Worm (Caenorhabditis elegans) whole organism, late embryonic: ENCODE measurements around the gene pct-1.

Source experiments
- C08G9.2 ChIP-seq: sonication (generic microtip); optimal IDR thresholded peaks from 2 replicates; lab custom pipeline; 2016; ENCODE audit warnings: mild to moderate bottlenecking, missing genetic modification characterization, moderate library complexity, missing compliant biosample characterization
- C38D4.7 ChIP-seq: fragments of 200-800 bp; sonication (Bioruptor generic); optimal IDR thresholded peaks from 2 replicates; lab custom pipeline; 2018; ENCODE audit warnings: mild to moderate bottlenecking, missing genetic modification characterization, moderate library complexity, missing compliant biosample characterization
- F13H6.1 ChIP-seq: sonication (generic microtip); optimal IDR thresholded peaks from 2 replicates; lab custom pipeline; 2016; ENCODE audit warnings: missing genetic modification characterization, missing compliant biosample characterization
- K02D7.2 ChIP-seq: sonication (generic microtip); optimal IDR thresholded peaks from 2 replicates; lab custom pipeline; 2017; ENCODE audit warnings: mild to moderate bottlenecking, missing genetic modification characterization, missing compliant biosample characterization
- K09A11.1 ChIP-seq: sonication (generic microtip); optimal IDR thresholded peaks from 2 replicates; lab custom pipeline; 2017; ENCODE audit warnings: antibody characterized with exemption, mild to moderate bottlenecking, missing genetic modification characterization, missing compliant biosample characterization; ENCODE audit not compliant: insufficient read depth
- T23F11.4 ChIP-seq: fragments of 200-800 bp; sonication (Bioruptor generic); optimal IDR thresholded peaks from 2 replicates; lab custom pipeline; 2018; ENCODE audit warnings: mild to moderate bottlenecking, missing genetic modification characterization, missing compliant biosample characterization
- Y22D7AL.16 ChIP-seq: sonication (generic microtip); optimal IDR thresholded peaks from 2 replicates; lab custom pipeline; 2016; ENCODE audit warnings: missing genetic modification characterization, missing compliant biosample characterization
- ama-1 ChIP-seq: fragments of 150-350 bp; optimal IDR thresholded peaks from 2 replicates; lab custom pipeline; 2014
- ceh-14 ChIP-seq: sonication (generic microtip); optimal IDR thresholded peaks from 2 replicates; lab custom pipeline; 2016; ENCODE audit warnings: missing genotype, missing genetic modification characterization, missing compliant biosample characterization
- ceh-19 ChIP-seq: fragments of 200-800 bp; sonication (Bioruptor generic); optimal IDR thresholded peaks from 2 replicates; lab custom pipeline; 2018; ENCODE audit warnings: mild to moderate bottlenecking, missing genetic modification characterization, missing compliant biosample characterization
- ceh-2 ChIP-seq: sonication (generic microtip); optimal IDR thresholded peaks from 2 replicates; lab custom pipeline; 2016; ENCODE audit warnings: missing genotype, missing genetic modification characterization, missing compliant biosample characterization
- ceh-22 ChIP-seq: sonication (generic microtip); optimal IDR thresholded peaks from 2 replicates; lab custom pipeline; 2017; ENCODE audit warnings: missing biosample characterization, missing genetic modification characterization
- ceh-30 ChIP-seq: fragments of 150-350 bp; optimal IDR thresholded peaks from 2 replicates; lab custom pipeline; 2014; ENCODE audit warnings: missing biosample characterization, missing genetic modification characterization
- ceh-48 ChIP-seq: sonication (generic microtip); optimal IDR thresholded peaks from 2 replicates; lab custom pipeline; 2016; ENCODE audit warnings: missing genetic modification characterization, inconsistent platforms, missing compliant biosample characterization
- ceh-6 ChIP-seq: fragments of 200-800 bp; sonication (Bioruptor generic); optimal IDR thresholded peaks from 2 replicates; lab custom pipeline; 2018; ENCODE audit warnings: mild to moderate bottlenecking, missing genetic modification characterization, missing compliant biosample characterization
- dmd-4 ChIP-seq: sonication (generic microtip); optimal IDR thresholded peaks from 2 replicates; lab custom pipeline; 2016; ENCODE audit warnings: borderline replicate concordance, missing genetic modification characterization, missing compliant biosample characterization
- elt-2 ChIP-seq: sonication (generic microtip); optimal IDR thresholded peaks from 2 replicates; lab custom pipeline; 2016; ENCODE audit warnings: missing genetic modification reagents, missing genetic modification characterization, missing compliant biosample characterization
- elt-4 ChIP-seq: sonication (generic microtip); optimal IDR thresholded peaks from 2 replicates; lab custom pipeline; 2016; ENCODE audit warnings: missing genetic modification characterization, missing compliant biosample characterization
- eyg-1 ChIP-seq: sonication (generic microtip); optimal IDR thresholded peaks from 2 replicates; lab custom pipeline; 2016; ENCODE audit warnings: missing genotype, missing genetic modification characterization, missing compliant biosample characterization
- fax-1 ChIP-seq: sonication (generic microtip); optimal IDR thresholded peaks from 2 replicates; lab custom pipeline; 2016; ENCODE audit warnings: missing genotype, missing genetic modification characterization, missing compliant biosample characterization
- fkh-6 ChIP-seq: sonication (generic microtip); optimal IDR thresholded peaks from 2 replicates; lab custom pipeline; 2016; ENCODE audit warnings: missing genetic modification characterization, missing compliant biosample characterization
- gmeb-2 ChIP-seq: sonication (generic microtip); optimal IDR thresholded peaks from 2 replicates; lab custom pipeline; 2016; ENCODE audit warnings: missing genetic modification characterization, inconsistent platforms, missing compliant biosample characterization
- hlh-13 ChIP-seq: fragments of 200-800 bp; sonication (Bioruptor generic); optimal IDR thresholded peaks from 2 replicates; lab custom pipeline; 2018; ENCODE audit warnings: mild to moderate bottlenecking, missing genetic modification characterization, missing compliant biosample characterization
- hlh-30 ChIP-seq: sonication (generic microtip); optimal IDR thresholded peaks from 2 replicates; lab custom pipeline; 2017; ENCODE audit warnings: antibody characterized with exemption, missing genetic modification characterization, missing compliant biosample characterization; ENCODE audit not compliant: insufficient read depth
- hlh-6 ChIP-seq: sonication (generic microtip); optimal IDR thresholded peaks from 2 replicates; lab custom pipeline; 2016; ENCODE audit warnings: missing genotype, missing genetic modification characterization, missing compliant biosample characterization
- hlh-8 ChIP-seq: sonication (generic microtip); optimal IDR thresholded peaks from 2 replicates; lab custom pipeline; 2016; ENCODE audit warnings: missing genotype, missing genetic modification characterization, missing compliant biosample characterization
- lim-6 ChIP-seq: sonication (generic microtip); optimal IDR thresholded peaks from 2 replicates; lab custom pipeline; 2016; ENCODE audit warnings: missing genetic modification characterization, missing compliant biosample characterization
- madf-2 ChIP-seq: sonication (generic microtip); optimal IDR thresholded peaks from 2 replicates; lab custom pipeline; 2017; ENCODE audit warnings: missing genetic modification characterization, missing compliant biosample characterization
- mec-3 ChIP-seq: sonication (generic microtip); optimal IDR thresholded peaks from 2 replicates; lab custom pipeline; 2016; ENCODE audit warnings: borderline replicate concordance, missing genetic modification characterization, missing compliant biosample characterization
- nfya-1 ChIP-seq: sonication (generic microtip); optimal IDR thresholded peaks from 2 replicates; lab custom pipeline; 2017; ENCODE audit warnings: missing genetic modification characterization, mild to moderate bottlenecking, missing compliant biosample characterization, antibody characterized with exemption, moderate library complexity
- nhr-11 ChIP-seq: fragments of 150-350 bp; optimal IDR thresholded peaks from 2 replicates; lab custom pipeline; 2014; ENCODE audit warnings: missing biosample characterization, missing genetic modification characterization
- npax-4 ChIP-seq: sonication (generic microtip); optimal IDR thresholded peaks from 2 replicates; lab custom pipeline; 2016; ENCODE audit warnings: missing genetic modification characterization, missing compliant biosample characterization
- odd-2 ChIP-seq: sonication (generic microtip); optimal IDR thresholded peaks from 2 replicates; lab custom pipeline; 2017; ENCODE audit warnings: antibody characterized with exemption, mild to moderate bottlenecking, missing genetic modification characterization, missing compliant biosample characterization
- pag-3 ChIP-seq: sonication (generic microtip); optimal IDR thresholded peaks from 2 replicates; lab custom pipeline; 2016; ENCODE audit warnings: missing compliant biosample characterization, missing genetic modification characterization, borderline replicate concordance
- pat-9 ChIP-seq: fragments of 200-800 bp; sonication (Bioruptor generic); optimal IDR thresholded peaks from 2 replicates; lab custom pipeline; 2018; ENCODE audit warnings: mild to moderate bottlenecking, missing genetic modification characterization, moderate library complexity, missing compliant biosample characterization
- pha-2 ChIP-seq: sonication (generic microtip); optimal IDR thresholded peaks from 2 replicates; lab custom pipeline; 2017; ENCODE audit warnings: mild to moderate bottlenecking, missing genetic modification characterization, missing compliant biosample characterization
- pqm-1 ChIP-seq: sonication (generic microtip); optimal IDR thresholded peaks from 2 replicates; lab custom pipeline; 2016; ENCODE audit warnings: missing genetic modification characterization, missing compliant biosample characterization
- pros-1 ChIP-seq: fragments of 150-350 bp; optimal IDR thresholded peaks from 2 replicates; lab custom pipeline; 2014; ENCODE audit warnings: missing biosample characterization, missing genetic modification reagents, missing genetic modification characterization
- ref-2 ChIP-seq: sonication (generic microtip); optimal IDR thresholded peaks from 2 replicates; lab custom pipeline; 2016; ENCODE audit warnings: missing genetic modification characterization, missing compliant biosample characterization
- sox-2 ChIP-seq: fragments of 200-800 bp; sonication (Bioruptor generic); IDR thresholded peaks from 2 replicates; pipeline ENCODE4 v1.3.6; 2022; ENCODE audit warnings: missing genetic modification reagents, missing genetic modification characterization, missing compliant biosample characterization
- sox-4 ChIP-seq: sonication (generic microtip); optimal IDR thresholded peaks from 2 replicates; lab custom pipeline; 2017; ENCODE audit warnings: mild to moderate bottlenecking, missing genetic modification characterization, inconsistent platforms, missing compliant biosample characterization
- syd-9 ChIP-seq: sonication (generic microtip); optimal IDR thresholded peaks from 2 replicates; lab custom pipeline; 2016; ENCODE audit warnings: mild to moderate bottlenecking, missing genetic modification characterization, moderate library complexity, missing compliant biosample characterization
- tbx-2 ChIP-seq: sonication (generic microtip); optimal IDR thresholded peaks from 2 replicates; lab custom pipeline; 2016; ENCODE audit warnings: missing genetic modification characterization, missing compliant biosample characterization
- tbx-7 ChIP-seq: sonication (generic microtip); optimal IDR thresholded peaks from 2 replicates; lab custom pipeline; 2016; ENCODE audit warnings: missing genotype, missing genetic modification characterization, missing compliant biosample characterization
- ttx-3 ChIP-seq: sonication (generic microtip); optimal IDR thresholded peaks from 2 replicates; lab custom pipeline; 2016; ENCODE audit warnings: missing genetic modification reagents, missing genetic modification characterization, missing compliant biosample characterization
- unc-42 ChIP-seq: sonication (generic microtip); optimal IDR thresholded peaks from 2 replicates; lab custom pipeline; 2016; ENCODE audit warnings: missing genotype, missing genetic modification characterization, missing compliant biosample characterization
- unc-55 ChIP-seq: sonication (generic microtip); optimal IDR thresholded peaks from 2 replicates; lab custom pipeline; 2017; ENCODE audit warnings: missing biosample characterization, missing genetic modification reagents, missing genetic modification characterization
- unc-86 ChIP-seq: sonication (generic microtip); optimal IDR thresholded peaks from 2 replicates; lab custom pipeline; 2016; ENCODE audit warnings: missing genetic modification characterization, missing compliant biosample characterization
- zip-5 ChIP-seq: sonication (generic microtip); optimal IDR thresholded peaks from 2 replicates; lab custom pipeline; 2016; ENCODE audit warnings: missing genetic modification characterization, missing compliant biosample characterization
- ztf-16 ChIP-seq: sonication (generic microtip); optimal IDR thresholded peaks from 2 replicates; lab custom pipeline; 2017; ENCODE audit warnings: missing genetic modification characterization, missing compliant biosample characterization

The pct-1 gene

DNA sequence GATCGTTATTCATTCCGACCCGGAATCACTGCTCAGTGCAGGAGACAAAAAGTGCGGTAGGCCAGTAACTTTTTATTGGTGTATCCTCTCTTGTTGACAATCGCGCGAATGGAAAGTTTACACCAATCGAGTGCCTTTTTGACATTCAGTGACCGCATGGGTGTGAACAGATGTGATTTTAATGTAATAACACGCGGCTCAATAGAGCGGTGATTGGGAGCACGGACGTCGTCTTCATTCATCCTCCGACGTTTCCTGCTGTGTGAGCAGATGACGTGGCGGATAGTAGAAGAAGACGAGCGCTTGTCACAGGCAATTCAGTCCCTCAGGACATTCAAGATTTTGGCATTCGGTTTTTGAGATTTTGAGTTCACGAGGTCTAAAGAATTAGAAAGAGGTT, 6.3 kb downstream of the pct-1 start:
- no peak for TF ChIP-seq ceh-19 (GFP tag; lab: Kevin White, UChicago)
- no peak for TF ChIP-seq elt-2 (tag; lab: Kevin White, UChicago)
- TF ChIP-seq ref-2, result peak; percentile 14
- TF ChIP-seq pat-9 (tag; lab: Kevin White, UChicago), result no peak
- no peak for TF ChIP-seq ceh-30 (tag; lab: Kevin White, UChicago)
- no peak for TF ChIP-seq K09A11.1 (tag; lab: Kevin White, UChicago)
- no peak for TF ChIP-seq elt-4 (tag; lab: Kevin White, UChicago)
- TF ChIP-seq syd-9, result no peak
- TF ChIP-seq ceh-14 (tag; lab: Kevin White, UChicago), result no peak
- TF ChIP-seq pqm-1, result no peak
- peak; percentile 24 for TF ChIP-seq nfya-1 (tag; lab: Kevin White, UChicago)
- peak; percentile 65 for TF ChIP-seq unc-42
- TF ChIP-seq ttx-3, result no peak
- no peak for TF ChIP-seq npax-4

DNA sequence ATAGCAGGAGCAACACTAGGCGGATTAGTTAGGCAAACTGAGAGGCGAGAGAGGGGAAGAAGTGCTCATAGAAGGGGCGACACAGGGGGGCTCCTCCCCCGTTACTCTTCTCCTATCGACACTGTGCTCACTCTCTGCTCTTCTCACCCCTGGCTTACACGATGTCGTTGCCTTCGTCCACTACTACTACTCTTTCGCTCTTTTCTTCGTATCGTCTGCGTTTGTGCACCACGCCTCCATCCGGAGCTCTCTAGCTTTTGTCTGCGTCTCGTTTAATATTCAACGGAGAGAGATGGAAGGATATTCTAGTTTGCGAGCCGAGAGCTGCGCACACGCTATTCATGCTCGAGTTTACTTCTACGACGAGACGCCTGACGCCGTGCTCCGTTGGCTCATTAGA, 7.0 kb downstream of the pct-1 start:
- TF ChIP-seq F13H6.1, result peak; percentile 29
- no peak for TF ChIP-seq K09A11.1 (tag; lab: Kevin White, UChicago)
- TF ChIP-seq hlh-8 (tag; lab: Kevin White, UChicago), result no peak
- TF ChIP-seq unc-55 (GFP tag; lab: Kevin White, UChicago), result no peak
- no peak for TF ChIP-seq elt-2 (tag; lab: Kevin White, UChicago)
- TF ChIP-seq C38D4.7 (GFP tag; lab: Kevin White, UChicago), result no peak
- TF ChIP-seq sox-4, result peak; percentile 37
- TF ChIP-seq syd-9, result peak; percentile 21
- TF ChIP-seq npax-4, result no peak
- TF ChIP-seq K02D7.2 (tag; lab: Kevin White, UChicago), result no peak
- no peak for TF ChIP-seq fkh-6 (tag; lab: Kevin White, UChicago)
- no peak for TF ChIP-seq nhr-11 (tag; lab: Kevin White, UChicago)
- no peak for TF ChIP-seq ama-1 (lab: Kevin White, UChicago)
- no peak for TF ChIP-seq tbx-7 (tag; lab: Kevin White, UChicago)
- TF ChIP-seq lim-6 (tag; lab: Kevin White, UChicago), result peak; percentile 19
- peak; percentile 56 for TF ChIP-seq pros-1
- no peak for TF ChIP-seq ttx-3
- TF ChIP-seq dmd-4 (tag; lab: Kevin White, UChicago), result no peak
- TF ChIP-seq ceh-48 (tag; lab: Kevin White, UChicago), result peak; percentile 21
- no peak for TF ChIP-seq Y22D7AL.16
- TF ChIP-seq hlh-13 (GFP tag; lab: Kevin White, UChicago), result no peak
- TF ChIP-seq C08G9.2 (tag; lab: Kevin White, UChicago), result peak; percentile 13
- peak; percentile 61 for TF ChIP-seq mec-3
- TF ChIP-seq madf-2, result no peak
- TF ChIP-seq pqm-1, result peak; percentile 25
- peak; percentile 63 for TF ChIP-seq tbx-2
- no peak for TF ChIP-seq ceh-6
- no peak for TF ChIP-seq fax-1 (tag; lab: Kevin White, UChicago)
- TF ChIP-seq T23F11.4 (GFP tag; lab: Kevin White, UChicago), result no peak
- peak; percentile 12 for TF ChIP-seq ceh-2 (tag; lab: Kevin White, UChicago)
- TF ChIP-seq unc-42, result peak; percentile 70
- no peak for TF ChIP-seq sox-2 (GFP tag; lab: Robert Waterston, UW)
- no peak for TF ChIP-seq ztf-16 (tag; lab: Kevin White, UChicago)
- TF ChIP-seq pag-3 (tag; lab: Kevin White, UChicago), result no peak
- peak; percentile 44 for TF ChIP-seq ceh-14 (tag; lab: Kevin White, UChicago)
- no peak for TF ChIP-seq gmeb-2 (tag; lab: Kevin White, UChicago)
- TF ChIP-seq ref-2, result peak; percentile 63
- TF ChIP-seq hlh-30 (tag; lab: Kevin White, UChicago), result no peak
- TF ChIP-seq ceh-22 (tag; lab: Kevin White, UChicago), result no peak
- no peak for TF ChIP-seq unc-86 (tag; lab: Kevin White, UChicago)
- no peak for TF ChIP-seq odd-2 (tag; lab: Kevin White, UChicago)
- TF ChIP-seq zip-5 (tag; lab: Kevin White, UChicago), result no peak
- TF ChIP-seq hlh-6 (tag; lab: Kevin White, UChicago), result peak; percentile 19
- no peak for TF ChIP-seq pha-2 (tag; lab: Kevin White, UChicago)
- TF ChIP-seq elt-4 (tag; lab: Kevin White, UChicago), result peak; percentile 50
- no peak for TF ChIP-seq pat-9 (tag; lab: Kevin White, UChicago)
- no peak for TF ChIP-seq eyg-1 (tag; lab: Kevin White, UChicago)
